Fruit fly (Drosophila melanogaster) whole organism, embryonic: Measurements from ENCODE around the gene CG14818.

ENCODE experiments used
- ATbp ChIP-seq: fragments of 200-800 bp; sonication (Bioruptor generic); optimal IDR thresholded peaks from 2 replicates; lab custom pipeline; 2017; ENCODE audit warnings: missing biosample characterization, mild to moderate bottlenecking, missing genetic modification characterization, missing genetic modification reagents
- B-H1 ChIP-seq: fragments of 200-800 bp; sonication (Bioruptor generic); IDR thresholded peaks from 3 replicates; pipeline ENCODE4 v1.3.6; 2022; ENCODE audit warnings: missing biosample characterization, missing genetic modification characterization
- CG10274 ChIP-seq: fragments of 200-800 bp; sonication (Bioruptor generic); optimal IDR thresholded peaks from 3 replicates; lab custom pipeline; 2017; ENCODE audit warnings: missing biosample characterization, mild to moderate bottlenecking, missing genetic modification characterization
- CG10366 ChIP-seq: fragments of 200-800 bp; sonication (Bioruptor generic); IDR thresholded peaks from 2 replicates; pipeline ENCODE4 v1.3.6; 2022; ENCODE audit warnings: missing biosample characterization, missing genetic modification characterization
- CG11398 ChIP-seq: fragments of 200-800 bp; sonication (Bioruptor generic); optimal IDR thresholded peaks from 2 replicates; lab custom pipeline; 2016; ENCODE audit warnings: missing biosample characterization, missing genetic modification characterization
- CG11695 ChIP-seq: fragments of 200-800 bp; sonication (Bioruptor generic); IDR thresholded peaks from 3 replicates; pipeline ENCODE4 v1.3.6; 2022; ENCODE audit warnings: missing biosample characterization, missing genetic modification characterization
- CG16779 ChIP-seq: fragments of 200-800 bp; sonication (Bioruptor generic); IDR thresholded peaks from 2 replicates; pipeline ENCODE4 v1.3.6; 2022; ENCODE audit warnings: missing biosample characterization, missing genetic modification characterization
- CG17186 ChIP-seq: fragments of 200-800 bp; sonication (Bioruptor generic); optimal IDR thresholded peaks from 3 replicates; lab custom pipeline; 2017; ENCODE audit warnings: missing biosample characterization, missing genetic modification reagents, missing genetic modification characterization
- CG17385 ChIP-seq: fragments of 200-800 bp; sonication (Bioruptor generic); optimal IDR thresholded peaks from 3 replicates; lab custom pipeline; 2018; ENCODE audit warnings: missing biosample characterization, mild to moderate bottlenecking, missing genetic modification characterization
- CG17829 ChIP-seq: fragments of 200-800 bp; optimal IDR thresholded peaks from 2 replicates; lab custom pipeline; 2019; ENCODE audit warnings: missing biosample characterization, mild to moderate bottlenecking, missing genetic modification characterization, moderate library complexity
- CG2202 ChIP-seq: fragments of 200-800 bp; sonication (Bioruptor generic); optimal IDR thresholded peaks from 2 replicates; lab custom pipeline; 2018; ENCODE audit warnings: missing biosample characterization, mild to moderate bottlenecking, missing genetic modification characterization
- CG2889 ChIP-seq: fragments of 200-800 bp; sonication (Bioruptor generic); IDR thresholded peaks from 3 replicates; pipeline ENCODE4 v1.3.6; 2022; ENCODE audit warnings: missing biosample characterization, missing genetic modification characterization
- CG3065 ChIP-seq: fragments of 200-800 bp; sonication (Bioruptor generic); optimal IDR thresholded peaks from 2 replicates; lab custom pipeline; 2016; ENCODE audit warnings: missing biosample characterization, missing genetic modification characterization
- CG31224 ChIP-seq: fragments of 200-800 bp; sonication (Bioruptor generic); IDR thresholded peaks from 2 replicates; pipeline ENCODE4 v1.3.6; 2022; ENCODE audit warnings: missing biosample characterization, missing genetic modification characterization
- CG6175 ChIP-seq: fragments of 200-800 bp; sonication (Bioruptor generic); IDR thresholded peaks from 3 replicates; pipeline ENCODE4 v1.3.6; 2022; ENCODE audit warnings: missing biosample characterization, missing genetic modification characterization
- CG6683 ChIP-seq: fragments of 200-800 bp; sonication (Bioruptor generic); optimal IDR thresholded peaks from 2 replicates; lab custom pipeline; 2017; ENCODE audit warnings: missing biosample characterization, mild to moderate bottlenecking, missing genetic modification characterization, missing genetic modification reagents
- CG6813 ChIP-seq: fragments of 200-800 bp; sonication (Bioruptor generic); optimal IDR thresholded peaks from 2 replicates; lab custom pipeline; 2017; ENCODE audit warnings: missing biosample characterization, missing genetic modification characterization, mild to moderate bottlenecking, moderate library complexity, missing genetic modification reagents
- CG6854 ChIP-seq: fragments of 200-800 bp; sonication (Bioruptor generic); optimal IDR thresholded peaks from 3 replicates; lab custom pipeline; 2017; ENCODE audit warnings: missing biosample characterization, mild to moderate bottlenecking, missing genetic modification characterization
- CG7839 ChIP-seq: fragments of 200-800 bp; sonication (Bioruptor generic); optimal IDR thresholded peaks from 3 replicates; lab custom pipeline; 2018; ENCODE audit warnings: missing biosample characterization, mild to moderate bottlenecking, missing genetic modification characterization, moderate library complexity
- CG8944 ChIP-seq: fragments of 200-800 bp; sonication (Bioruptor generic); optimal IDR thresholded peaks from 3 replicates; lab custom pipeline; 2016; ENCODE audit warnings: missing biosample characterization, missing genetic modification characterization
- CG9932 ChIP-seq: fragments of 200-800 bp; sonication (Bioruptor generic); IDR thresholded peaks from 2 replicates; pipeline ENCODE4 v1.3.6; 2022; ENCODE audit warnings: missing biosample characterization, missing genetic modification characterization
- CrebB ChIP-seq: fragments of 200-800 bp; sonication (Bioruptor generic); optimal IDR thresholded peaks from 3 replicates; lab custom pipeline; 2018; ENCODE audit warnings: missing biosample characterization, mild to moderate bottlenecking, missing genetic modification characterization
- Dad ChIP-seq: fragments of 200-800 bp; sonication (Bioruptor generic); optimal IDR thresholded peaks from 3 replicates; lab custom pipeline; 2016; ENCODE audit warnings: missing biosample characterization, missing genetic modification characterization
- Deaf1 ChIP-seq: fragments of 200-800 bp; optimal IDR thresholded peaks from 3 replicates; lab custom pipeline; 2019; ENCODE audit warnings: missing biosample characterization, mild to moderate bottlenecking, missing genetic modification characterization, moderate library complexity
- HLH3B ChIP-seq: fragments of 200-800 bp; sonication (Bioruptor generic); IDR thresholded peaks from 2 replicates; pipeline ENCODE4 v1.3.6; 2022; ENCODE audit warnings: missing biosample characterization, missing genetic modification characterization
- MTF-1 ChIP-seq: fragments of 200-800 bp; sonication (Bioruptor generic); optimal IDR thresholded peaks from 2 replicates; lab custom pipeline; 2018; ENCODE audit warnings: missing biosample characterization, mild to moderate bottlenecking, missing genetic modification characterization, borderline replicate concordance
- NK7.1 ChIP-seq: fragments of 200-800 bp; sonication (Bioruptor generic); optimal IDR thresholded peaks from 3 replicates; lab custom pipeline; 2016; ENCODE audit warnings: missing biosample characterization, missing genetic modification characterization
- Optix ChIP-seq: fragments of 200-800 bp; sonication (Bioruptor generic); IDR thresholded peaks from 3 replicates; pipeline ENCODE4 v1.3.6; 2022; ENCODE audit warnings: missing biosample characterization, missing genetic modification characterization
- Sin3A ChIP-seq: fragments of >200 bp; optimal IDR thresholded peaks from 2 replicates; lab custom pipeline; 2018
- al ChIP-seq: fragments of 200-800 bp; sonication (Bioruptor generic); IDR thresholded peaks from 2 replicates; pipeline ENCODE4 v1.3.6; 2022; ENCODE audit warnings: missing biosample characterization, missing genetic modification characterization
- bsh ChIP-seq, 2 experiments: fragments of 200-800 bp; sonication (Bioruptor generic); optimal IDR thresholded peaks; 2 replicates each; lab custom pipeline; 2017 to 2018; ENCODE audit warnings: mild to moderate bottlenecking in 2 of 2, missing biosample characterization in 2 of 2, missing genetic modification characterization in 2 of 2, moderate library complexity in 1 of 2
- cas ChIP-seq: fragments of 200-800 bp; sonication (Bioruptor generic); IDR thresholded peaks from 2 replicates; pipeline ENCODE4 v1.3.6; 2022; ENCODE audit warnings: missing biosample characterization, missing genetic modification characterization
- chn ChIP-seq: fragments of 200-800 bp; sonication (Bioruptor generic); optimal IDR thresholded peaks from 2 replicates; lab custom pipeline; 2016; ENCODE audit warnings: missing biosample characterization, missing genetic modification characterization
- ci ChIP-seq: fragments of 200-800 bp; sonication (Bioruptor generic); IDR thresholded peaks from 3 replicates; pipeline ENCODE4 v1.3.6; 2022; ENCODE audit warnings: missing biosample characterization, missing genetic modification characterization
- corto ChIP-seq: fragments of 200-800 bp; sonication (Bioruptor generic); optimal IDR thresholded peaks from 2 replicates; lab custom pipeline; 2016; ENCODE audit warnings: missing biosample characterization, mild to moderate bottlenecking, missing genetic modification characterization, moderate library complexity
- crp ChIP-seq, 2 experiments: fragments of 200-800 bp; sonication (Bioruptor generic); optimal IDR thresholded peaks; 2 replicates in 1 of 2; 3 replicates in 1 of 2; lab custom pipeline; 2017; ENCODE audit warnings: missing biosample characterization in 2 of 2, missing genetic modification characterization in 2 of 2, mild to moderate bottlenecking in 1 of 2, moderate library complexity in 1 of 2
- dimm ChIP-seq: fragments of 200-800 bp; sonication (Bioruptor generic); IDR thresholded peaks from 2 replicates; pipeline ENCODE4 v1.3.6; 2022; ENCODE audit warnings: missing biosample characterization, missing genetic modification characterization
- fd102C ChIP-seq: fragments of 200-800 bp; sonication (Bioruptor generic); optimal IDR thresholded peaks from 2 replicates; lab custom pipeline; 2018; ENCODE audit warnings: missing biosample characterization, mild to moderate bottlenecking, missing genetic modification characterization, moderate library complexity
- ftz-f1 ChIP-seq: fragments of 200-800 bp; sonication (Bioruptor generic); optimal IDR thresholded peaks from 2 replicates; lab custom pipeline; 2016; ENCODE audit warnings: missing biosample characterization, missing genetic modification characterization
- hb ChIP-seq: fragments of 200-800 bp; sonication (Bioruptor generic); IDR thresholded peaks from 3 replicates; pipeline ENCODE4 v1.3.6; 2022; ENCODE audit warnings: missing biosample characterization, missing genetic modification characterization; ENCODE audit not compliant: partially characterized antibody
- her ChIP-seq: fragments of 200-800 bp; sonication (Bioruptor generic); optimal IDR thresholded peaks from 2 replicates; lab custom pipeline; 2016; ENCODE audit warnings: missing biosample characterization, missing genetic modification characterization
- ind ChIP-seq: fragments of 200-800 bp; sonication (Bioruptor generic); optimal IDR thresholded peaks from 3 replicates; lab custom pipeline; 2016; ENCODE audit warnings: missing biosample characterization, missing genetic modification characterization
- klu ChIP-seq: fragments of 200-800 bp; sonication (Bioruptor generic); IDR thresholded peaks from 2 replicates; pipeline ENCODE4 v1.3.6; 2022; ENCODE audit warnings: missing biosample characterization, missing genetic modification characterization
- prd ChIP-seq, 3 experiments: fragments of >200 bp in 2 of 3; fragments of 200-800 bp in 1 of 3; sonication (Bioruptor generic) in 1 of 3; optimal IDR thresholded peaks in 2 of 3; IDR thresholded peaks in 1 of 3; 2 replicates in 2 of 3; 3 replicates in 1 of 3; pipeline versions ENCODE4 v1.3.6 to Lab custom; 2017 to 2022; ENCODE audit warnings: missing biosample characterization in 1 of 3, missing genetic modification characterization in 1 of 3
- pzg ChIP-seq: fragments of 200-800 bp; sonication (Bioruptor generic); optimal IDR thresholded peaks from 3 replicates; lab custom pipeline; 2018; ENCODE audit warnings: missing biosample characterization, mild to moderate bottlenecking, missing genetic modification characterization, moderate library complexity
- ssp ChIP-seq: fragments of 200-800 bp; sonication (Bioruptor generic); IDR thresholded peaks from 2 replicates; pipeline ENCODE4 v1.3.6; 2022; ENCODE audit warnings: missing biosample characterization, missing genetic modification characterization
- tgo ChIP-seq: fragments of 200-800 bp; sonication (Bioruptor generic); IDR thresholded peaks from 3 replicates; pipeline ENCODE4 v1.3.6; 2022; ENCODE audit warnings: missing biosample characterization, missing genetic modification characterization
- twi ChIP-seq: fragments of 200-800 bp; optimal IDR thresholded peaks from 2 replicates; lab custom pipeline; 2019; ENCODE audit warnings: missing biosample characterization, mild to moderate bottlenecking, missing genetic modification characterization, moderate library complexity
- usp ChIP-seq: fragments of >200 bp; optimal IDR thresholded peaks from 2 replicates; lab custom pipeline; 2017; ENCODE audit warnings: missing biosample characterization, missing genetic modification characterization
- vvl ChIP-seq: fragments of 200-800 bp; sonication (Bioruptor generic); IDR thresholded peaks from 2 replicates; pipeline ENCODE4 v1.3.6; 2022; ENCODE audit warnings: missing biosample characterization, missing genetic modification characterization
- yki ChIP-seq: fragments of >200 bp; optimal IDR thresholded peaks from 3 replicates; lab custom pipeline; 2018

Gene CG14818

dm6 chrX:1849914-1850313 lies 29.7 kb downstream of the CG14818 start (continued):
- TF ChIP-seq al (GFP tag; lab: Robert Waterston, UW) (peak; percentile 72), ssp (GFP tag; lab: Robert Waterston, UW) (peak; percentile 43), bsh (GFP tag; optimal IDR thresholded peaks at IDR 0.05; lab: Kevin White, UChicago) (peak in 1 of 2 experiments; percentile 82), Deaf1 (tag; lab: Kevin White, UChicago) (peak; percentile 74), CG11695 (GFP tag; lab: Robert Waterston, UW) (peak; percentile 76), cas (GFP tag; lab: Robert Waterston, UW) (peak; percentile 48; the same call in 1 of the 2 replicates), CG9932 (GFP tag; lab: Robert Waterston, UW) (peak; percentile 83), vvl (peak; percentile 82), tgo (peak; percentile 81), CG7839 (tag; lab: Kevin White, UChicago) (peak; percentile 92), Dad (GFP tag; lab: Kevin White, UChicago) (peak; percentile 75), CG16779 (GFP tag; lab: Robert Waterston, UW) (0 out of 2 replicates have a peak, but pooled peaks have one; percentile 27), CG6683 (GFP tag; lab: Kevin White, UChicago) (peak; percentile 80), CG3065 (GFP tag; lab: Kevin White, UChicago) (peak; percentile 5), chn (GFP tag; lab: Kevin White, UChicago) (peak; percentile 65), CG6175 (0 out of 3 replicates have a peak, but pooled peaks have one; percentile 43), hb (GFP tag; lab: Robert Waterston, UW) (no peak), her (GFP tag; lab: Kevin White, UChicago) (peak; percentile 58), CG11398 (peak; percentile 35), CG6854 (GFP tag; lab: Kevin White, UChicago) (peak; percentile 87), CG10274 (GFP tag; lab: Kevin White, UChicago) (peak; percentile 72), CrebB (tag; lab: Kevin White, UChicago) (peak; percentile 85), CG6813 (GFP tag; lab: Kevin White, UChicago) (peak; percentile 89), pzg (peak; percentile 12), Sin3A (no peak), Optix (GFP tag; lab: Robert Waterston, UW) (no peak), dimm (GFP tag; lab: Robert Waterston, UW) (no peak), CG31224 (GFP tag; lab: Robert Waterston, UW) (peak; percentile 80), CG17186 (GFP tag; lab: Kevin White, UChicago) (no peak), CG2202 (tag; lab: Kevin White, UChicago) (peak; percentile 45), twi (tag; lab: Kevin White, UChicago) (peak; percentile 71), CG10366 (peak; percentile 76), B-H1 (peak; percentile 31; the same call in 1 of the 3 replicates), CG17829 (tag; lab: Kevin White, UChicago) (peak; percentile 81), prd (optimal IDR thresholded peaks at IDR 0.05; lab: Kevin White, UChicago) (no peak), prd (GFP tag; IDR thresholded peaks at IDR 0.05; lab: Robert Waterston, UW) (peak; percentile 81), crp (GFP tag; optimal IDR thresholded peaks at IDR 0.05; lab: Kevin White, UChicago) (peak in 1 of 2 experiments; percentile 20), HLH3B (GFP tag; lab: Robert Waterston, UW) (peak; percentile 71), NK7.1 (GFP tag; lab: Kevin White, UChicago) (peak; percentile 21), usp (GFP tag; lab: Kevin White, UChicago) (no peak), ind (GFP tag; lab: Kevin White, UChicago) (peak; percentile 87), ATbp (GFP tag; lab: Kevin White, UChicago) (peak; percentile 72), yki (lab: Kevin White, UChicago) (no peak), ci (GFP tag; lab: Robert Waterston, UW) (peak; percentile 74; the same call in 2 of the 3 replicates), CG2889 (peak; percentile 60; the same call in 2 of the 3 replicates), CG17385 (GFP tag; lab: Kevin White, UChicago) (peak; percentile 85), ftz-f1 (GFP tag; lab: Kevin White, UChicago) (peak; percentile 62), klu (GFP tag; lab: Robert Waterston, UW) (peak; percentile 62; the same call in 1 of the 2 replicates), CG8944 (GFP tag; lab: Kevin White, UChicago) (peak; percentile 43), corto (GFP tag; lab: Kevin White, UChicago) (peak; percentile 26), MTF-1 (GFP tag; lab: Kevin White, UChicago) (peak; percentile 34), fd102C (GFP tag; lab: Kevin White, UChicago) (no peak)
